Worm (Caenorhabditis elegans): ENCODE measurements around the gene T22D1.8.

DNA sequence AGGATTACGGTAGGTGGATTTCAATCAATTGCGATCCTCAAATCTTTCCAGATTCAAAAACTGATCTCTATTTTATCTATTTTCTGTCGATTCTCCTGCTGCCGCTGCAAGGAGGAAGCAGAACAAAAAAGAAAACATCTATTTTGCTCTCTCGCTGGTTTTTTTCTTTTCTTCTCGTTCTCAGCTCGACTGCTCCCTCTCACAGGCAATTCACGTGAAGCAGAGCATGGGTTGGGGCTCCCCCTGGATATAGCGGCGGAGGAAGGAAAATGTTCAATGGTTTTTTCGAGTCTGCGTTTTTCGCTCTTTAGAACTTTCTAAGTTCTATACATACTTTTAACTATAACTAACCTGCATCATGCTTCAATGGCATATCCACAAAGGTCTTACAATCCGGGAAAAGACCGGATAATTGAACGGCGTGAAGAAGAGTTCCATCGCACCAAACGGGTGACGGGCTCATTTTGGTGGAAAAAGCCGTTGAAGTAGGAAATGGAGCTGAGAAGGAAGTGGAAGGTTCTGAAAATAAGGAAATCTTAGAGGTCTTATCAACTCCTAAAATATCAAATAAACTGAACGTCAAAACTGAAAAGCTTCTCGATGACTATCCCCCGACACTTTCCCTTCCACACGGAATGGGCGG is 27.1 kb downstream of the T22D1.8 start:
- TF ChIP-seq klf-2 (GFP tag; conservative IDR thresholded peaks at IDR 0.05): no peak
- no peak for TF ChIP-seq tab-1 (GFP tag; IDR thresholded peaks at IDR 0.05)
- no peak for TF ChIP-seq ztf-23 (GFP tag; IDR thresholded peaks at IDR 0.05)
- TF ChIP-seq ztf-29 (GFP tag; IDR thresholded peaks at IDR 0.05): no peak
- no peak for TF ChIP-seq flt-1 (GFP tag; IDR thresholded peaks at IDR 0.05)
- no peak for TF ChIP-seq T22C8.4 (GFP tag; IDR thresholded peaks at IDR 0.05)
- TF ChIP-seq cog-1 (tag; optimal IDR thresholded peaks at IDR 0.05): no peak
- TF ChIP-seq med-1 (GFP tag; optimal IDR thresholded peaks at IDR 0.05; ENCODE audit: insufficient read depth): no peak

Data from whole organism, midembryonic.